Fruit fly (Drosophila melanogaster): ENCODE measurements around the gene CG7255.
A peak's percentile ranks its signal among the peaks of the same experiment; 100 is the strongest.

CG7255 gene

dm6 chr3L:15320241-15320640 is 16.2 kb downstream of the CG7255 start (continued):
- TF ChIP-seq Dip3 (GFP tag; optimal IDR thresholded peaks at IDR 0.05) (no peak), hb (GFP tag; IDR thresholded peaks at IDR 0.05; ENCODE audit: partially characterized antibody) (no peak), CG9817 (tag; optimal IDR thresholded peaks at IDR 0.05) (no peak), unc-4 (GFP tag; IDR thresholded peaks at IDR 0.05; ENCODE audit: partially characterized antibody) (no peak), kay (GFP tag; optimal IDR thresholded peaks at IDR 0.05) (no peak), Lpt (GFP tag; optimal IDR thresholded peaks at IDR 0.05) (no peak), Oli (tag; optimal IDR thresholded peaks at IDR 0.05) (no peak), ac (GFP tag; optimal IDR thresholded peaks at IDR 0.05) (peak; percentile 24), dmrt11E (tag; optimal IDR thresholded peaks at IDR 0.05) (peak; percentile 21), Atf6 (GFP tag; IDR thresholded peaks at IDR 0.05) (no peak), CG10979 (tag; optimal IDR thresholded peaks at IDR 0.05) (peak; percentile 68), Bgb (GFP tag; IDR thresholded peaks at IDR 0.05; ENCODE audit: partially characterized antibody) (no peak), Six4 (GFP tag; optimal IDR thresholded peaks at IDR 0.05) (peak; percentile 57), chinmo (GFP tag; IDR thresholded peaks at IDR 0.05; ENCODE audit: partially characterized antibody) (no peak), trem (tag; optimal IDR thresholded peaks at IDR 0.05) (no peak), CrebB (tag; optimal IDR thresholded peaks at IDR 0.05) (no peak), B-H2 (GFP tag; optimal IDR thresholded peaks at IDR 0.05) (no peak), CG14710 (tag; optimal IDR thresholded peaks at IDR 0.05) (peak; percentile 41), CG9437 (GFP tag; optimal IDR thresholded peaks at IDR 0.05) (no peak), CG1792 (GFP tag; optimal IDR thresholded peaks at IDR 0.05) (no peak), CTCF (GFP tag; optimal IDR thresholded peaks at IDR 0.05) (no peak), CG12236 (GFP tag; optimal IDR thresholded peaks at IDR 0.05) (no peak), HmgD (GFP tag; optimal IDR thresholded peaks at IDR 0.05) (no peak), Sry-β (GFP tag; optimal IDR thresholded peaks at IDR 0.05) (no peak), Rfx (GFP tag; IDR thresholded peaks at IDR 0.05) (no peak), pzg (GFP tag; optimal IDR thresholded peaks at IDR 0.05) (no peak), gem (tag; optimal IDR thresholded peaks at IDR 0.05) (peak; percentile 32), CG4328 (GFP tag; optimal IDR thresholded peaks at IDR 0.05) (no peak), CG1233 (GFP tag; optimal IDR thresholded peaks at IDR 0.05) (no peak), stwl (tag; optimal IDR thresholded peaks at IDR 0.05) (peak; percentile 7), CG1603 (tag; optimal IDR thresholded peaks at IDR 0.05) (peak; percentile 10), Ssrp (tag; optimal IDR thresholded peaks at IDR 0.05) (no peak), CG10267 (tag; optimal IDR thresholded peaks at IDR 0.05) (peak; percentile 21), dysf (GFP tag; IDR thresholded peaks at IDR 0.05) (no peak), zen (tag; optimal IDR thresholded peaks at IDR 0.05) (peak; percentile 6), CG17361 (GFP tag; IDR thresholded peaks at IDR 0.05) (no peak), CG4360 (GFP tag; IDR thresholded peaks at IDR 0.05) (no peak), Nf-YB (GFP tag; optimal IDR thresholded peaks at IDR 0.05) (no peak), HLH3B (GFP tag; IDR thresholded peaks at IDR 0.05) (no peak), Awh (GFP tag; IDR thresholded peaks at IDR 0.05) (no peak), Xrp1 (GFP tag; IDR thresholded peaks at IDR 0.05) (peak; percentile 33; the same call in 1 of the 2 replicates), CG8388 (GFP tag; optimal IDR thresholded peaks at IDR 0.05) (peak; percentile 67)

DNA sequence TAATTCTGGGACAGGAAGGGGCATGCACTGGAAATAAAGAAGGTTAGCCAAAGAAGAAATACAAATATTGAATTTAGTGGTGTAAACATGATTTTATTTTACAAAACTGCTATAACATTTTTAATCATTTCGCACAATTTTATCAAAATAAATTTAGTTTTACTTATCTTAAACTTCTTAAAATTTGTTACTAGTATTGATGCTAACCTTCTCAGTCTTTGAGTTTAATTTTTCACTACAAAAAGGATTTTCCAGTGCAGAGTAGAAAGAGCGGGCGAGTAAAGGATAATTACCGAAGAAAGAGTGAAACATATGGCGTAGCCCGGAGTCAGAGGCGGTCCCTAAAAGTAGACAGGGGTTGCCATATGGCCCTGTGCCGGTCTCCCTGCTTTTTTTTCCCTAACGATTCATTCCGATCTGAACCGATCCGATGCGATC is 17.0 kb downstream of the CG7255 start:
- no peak for TF ChIP-seq lmd (GFP tag; IDR thresholded peaks at IDR 0.05)
- no peak for TF ChIP-seq CG9609 (GFP tag; optimal IDR thresholded peaks at IDR 0.05)
- TF ChIP-seq Kr (GFP tag; optimal IDR thresholded peaks at IDR 0.05): peak; percentile 84
- no peak for TF ChIP-seq cas (GFP tag; IDR thresholded peaks at IDR 0.05)
- no peak for TF ChIP-seq slp2 (GFP tag; optimal IDR thresholded peaks at IDR 0.05)
- TF ChIP-seq HLHmδ (GFP tag; optimal IDR thresholded peaks at IDR 0.05): no peak
- TF ChIP-seq kni (GFP tag; optimal IDR thresholded peaks at IDR 0.05): no peak
- TF ChIP-seq z (GFP tag; IDR thresholded peaks at IDR 0.05): no peak
- no peak for TF ChIP-seq CG2678 (tag; optimal IDR thresholded peaks at IDR 0.05)
- no peak for TF ChIP-seq stc (GFP tag; IDR thresholded peaks at IDR 0.05)
- TF ChIP-seq sr (GFP tag; IDR thresholded peaks at IDR 0.05): no peak
- peak; percentile 46 for TF ChIP-seq CG7839 (tag; optimal IDR thresholded peaks at IDR 0.05)
- no peak for TF ChIP-seq Hmr (GFP tag; optimal IDR thresholded peaks at IDR 0.05)

Data from whole organism, embryonic.